Worm (Caenorhabditis elegans) whole organism, young adult: ENCODE measurements around the gene str-4.

Experiments
- ZK185.1 ChIP-seq: sonication (generic microtip); optimal IDR thresholded peaks from 2 replicates; lab custom pipeline; 2016; ENCODE audit warnings: mild to moderate bottlenecking, missing genetic modification characterization, missing compliant biosample characterization; ENCODE audit not compliant: poor library complexity, severe bottlenecking
- cebp-2 ChIP-seq: fragments of 200-800 bp; sonication (Bioruptor generic); IDR thresholded peaks from 2 replicates; pipeline ENCODE4 v1.3.6; 2022; ENCODE audit warnings: missing genetic modification characterization, missing compliant biosample characterization
- dox-1 ChIP-seq: fragments of 200-800 bp; sonication (Bioruptor generic); IDR thresholded peaks from 2 replicates; pipeline ENCODE4 v1.3.6; 2022; ENCODE audit warnings: missing genetic modification reagents, missing genetic modification characterization, missing compliant biosample characterization
- mcd-1 ChIP-seq: fragments of 200-800 bp; sonication (Bioruptor generic); IDR thresholded peaks from 2 replicates; pipeline ENCODE4 v1.3.6; 2022; ENCODE audit warnings: missing genetic modification reagents, missing genetic modification characterization, missing compliant biosample characterization
- nhr-80 ChIP-seq: sonication (generic microtip); optimal IDR thresholded peaks from 2 replicates; lab custom pipeline; 2016; ENCODE audit warnings: missing genetic modification characterization, missing compliant biosample characterization
- unc-130 ChIP-seq: sonication (generic microtip); optimal IDR thresholded peaks from 2 replicates; lab custom pipeline; 2016; ENCODE audit warnings: missing genetic modification reagents, missing genetic modification characterization, missing compliant biosample characterization
- unc-62 ChIP-seq: fragments of 150-350 bp; optimal IDR thresholded peaks from 2 replicates; lab custom pipeline; 2014; ENCODE audit warnings: missing biosample characterization, missing genetic modification reagents, missing genetic modification characterization

DNA sequence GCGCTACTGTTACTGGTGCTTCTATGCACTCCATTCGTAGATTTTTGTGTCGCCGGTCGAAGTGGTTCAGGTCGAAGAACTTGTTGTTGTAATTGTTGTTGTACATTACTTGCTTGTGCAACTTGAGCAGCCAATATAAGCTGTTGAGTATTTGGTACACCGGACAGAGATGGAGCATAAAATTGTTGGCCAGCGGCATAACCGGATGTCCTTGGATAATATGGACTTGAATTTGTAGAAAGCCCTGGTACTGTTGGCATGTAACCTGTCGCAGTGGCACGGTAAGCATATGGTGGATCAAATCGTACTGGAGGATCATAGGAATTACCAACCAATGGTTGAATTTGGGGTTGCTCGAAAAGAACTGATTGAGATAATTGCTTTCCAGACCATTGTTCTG lies 49.4 kb upstream of the str-4 start:
- TF ChIP-seq ZK185.1 (no peak), mcd-1 (GFP tag; lab: Robert Waterston, UW) (no peak), cebp-2 (GFP tag; lab: Robert Waterston, UW) (no peak), nhr-80 (no peak), dox-1 (GFP tag; lab: Robert Waterston, UW) (no peak), unc-130 (GFP tag; lab: Kevin White, UChicago) (no peak), unc-62 (no peak)
